Fruit fly (Drosophila melanogaster) whole organism, embryonic: ENCODE measurements around the gene Tmtc4.

Source experiments
- ATbp ChIP-seq: fragments of 200-800 bp; sonication (Bioruptor generic); optimal IDR thresholded peaks from 2 replicates; lab custom pipeline; 2017; ENCODE audit warnings: missing biosample characterization, mild to moderate bottlenecking, missing genetic modification characterization, missing genetic modification reagents
- Blimp-1 ChIP-seq: fragments of 200-800 bp; sonication (Bioruptor generic); optimal IDR thresholded peaks from 3 replicates; lab custom pipeline; 2018; ENCODE audit warnings: missing biosample characterization, missing genetic modification characterization, mild to moderate bottlenecking, moderate library complexity, missing genetic modification reagents
- CG10267 ChIP-seq: fragments of 200-800 bp; sonication (Bioruptor generic); optimal IDR thresholded peaks from 2 replicates; lab custom pipeline; 2018; ENCODE audit warnings: missing biosample characterization, mild to moderate bottlenecking, missing genetic modification characterization, moderate library complexity
- CG12071 ChIP-seq: fragments of 200-800 bp; sonication (Bioruptor generic); optimal IDR thresholded peaks from 3 replicates; lab custom pipeline; 2018; ENCODE audit warnings: missing biosample characterization, mild to moderate bottlenecking, missing genetic modification characterization
- CG12659 ChIP-seq: fragments of 200-800 bp; sonication (Bioruptor generic); optimal IDR thresholded peaks from 3 replicates; lab custom pipeline; 2017; ENCODE audit warnings: mild to moderate bottlenecking, missing biosample characterization, missing genetic modification reagents, missing genetic modification characterization
- CG13296 ChIP-seq: fragments of 200-800 bp; sonication (Bioruptor generic); optimal IDR thresholded peaks from 3 replicates; lab custom pipeline; 2018; ENCODE audit warnings: missing biosample characterization, mild to moderate bottlenecking, missing genetic modification characterization
- CG15011 ChIP-seq: fragments of 200-800 bp; sonication (Bioruptor generic); optimal IDR thresholded peaks from 3 replicates; lab custom pipeline; 2018; ENCODE audit warnings: missing biosample characterization, mild to moderate bottlenecking, missing genetic modification characterization
- CG15514 ChIP-seq: fragments of 200-800 bp; sonication (Bioruptor generic); optimal IDR thresholded peaks from 3 replicates; lab custom pipeline; 2017; ENCODE audit warnings: missing biosample characterization, missing genetic modification characterization, mild to moderate bottlenecking, moderate library complexity, missing genetic modification reagents
- CG1602 ChIP-seq: fragments of 200-800 bp; sonication (Bioruptor generic); optimal IDR thresholded peaks from 3 replicates; lab custom pipeline; 2016; ENCODE audit warnings: missing biosample characterization, missing genetic modification characterization
- CG18599 ChIP-seq: fragments of 200-800 bp; sonication (Bioruptor generic); optimal IDR thresholded peaks from 3 replicates; lab custom pipeline; 2017; ENCODE audit warnings: missing biosample characterization, missing genetic modification characterization, mild to moderate bottlenecking, moderate library complexity, missing genetic modification reagents
- CG2199 ChIP-seq: fragments of 200-800 bp; sonication (Bioruptor generic); IDR thresholded peaks from 3 replicates; pipeline ENCODE4 v1.3.6; 2022; ENCODE audit warnings: missing biosample characterization, missing genetic modification characterization
- CG2678 ChIP-seq: fragments of 200-800 bp; sonication (Bioruptor generic); optimal IDR thresholded peaks from 3 replicates; lab custom pipeline; 2019; ENCODE audit warnings: missing biosample characterization, mild to moderate bottlenecking, missing genetic modification characterization, moderate library complexity
- CG3281 ChIP-seq: fragments of 200-800 bp; sonication (Bioruptor generic); optimal IDR thresholded peaks from 3 replicates; lab custom pipeline; 2017; ENCODE audit warnings: missing biosample characterization, mild to moderate bottlenecking, missing genetic modification characterization
- CG6175 ChIP-seq: fragments of 200-800 bp; sonication (Bioruptor generic); IDR thresholded peaks from 3 replicates; pipeline ENCODE4 v1.3.6; 2022; ENCODE audit warnings: missing biosample characterization, missing genetic modification characterization
- CG6689 ChIP-seq: fragments of 200-800 bp; sonication (Bioruptor generic); IDR thresholded peaks from 2 replicates; pipeline ENCODE4 v1.3.6; 2022; ENCODE audit warnings: missing biosample characterization, missing genetic modification characterization
- CG6791 ChIP-seq: fragments of 200-800 bp; sonication (Bioruptor generic); IDR thresholded peaks from 3 replicates; pipeline ENCODE4 v1.3.6; 2022; ENCODE audit warnings: missing biosample characterization, missing genetic modification characterization; ENCODE audit not compliant: partially characterized antibody
- CG6813 ChIP-seq: fragments of 200-800 bp; sonication (Bioruptor generic); optimal IDR thresholded peaks from 2 replicates; lab custom pipeline; 2017; ENCODE audit warnings: missing biosample characterization, missing genetic modification characterization, mild to moderate bottlenecking, moderate library complexity, missing genetic modification reagents
- CG7556 ChIP-seq: fragments of 200-800 bp; sonication (Bioruptor generic); optimal IDR thresholded peaks from 2 replicates; lab custom pipeline; 2017; ENCODE audit warnings: missing biosample characterization, mild to moderate bottlenecking, missing genetic modification characterization
- CG9727 ChIP-seq: fragments of 200-800 bp; sonication (Bioruptor generic); optimal IDR thresholded peaks from 3 replicates; lab custom pipeline; 2017; ENCODE audit warnings: missing biosample characterization, mild to moderate bottlenecking, missing genetic modification characterization
- CoRest ChIP-seq: fragments of 200-800 bp; sonication (Bioruptor generic); optimal IDR thresholded peaks from 3 replicates; lab custom pipeline; 2018; ENCODE audit warnings: missing biosample characterization, mild to moderate bottlenecking, missing genetic modification characterization, moderate library complexity
- Dip3 ChIP-seq: fragments of 200-800 bp; sonication (Bioruptor generic); optimal IDR thresholded peaks from 3 replicates; lab custom pipeline; 2016; ENCODE audit warnings: missing biosample characterization, missing genetic modification characterization
- E2f1 ChIP-seq: fragments of 200-800 bp; sonication (Bioruptor generic); IDR thresholded peaks from 2 replicates; pipeline ENCODE4 v1.3.6; 2022; ENCODE audit warnings: missing biosample characterization, missing genetic modification characterization
- Fer1 ChIP-seq: fragments of 200-800 bp; sonication (Bioruptor generic); optimal IDR thresholded peaks from 2 replicates; lab custom pipeline; 2017; ENCODE audit warnings: missing biosample characterization, mild to moderate bottlenecking, missing genetic modification characterization
- Hand ChIP-seq: fragments of 200-800 bp; sonication (Bioruptor generic); optimal IDR thresholded peaks from 2 replicates; lab custom pipeline; 2017; ENCODE audit warnings: mild to moderate bottlenecking, missing biosample characterization, missing genetic modification reagents, missing genetic modification characterization
- Hmr ChIP-seq: fragments of 200-800 bp; sonication (Bioruptor generic); optimal IDR thresholded peaks from 3 replicates; lab custom pipeline; 2017; ENCODE audit warnings: mild to moderate bottlenecking, missing biosample characterization, missing genetic modification reagents, missing genetic modification characterization
- Mad ChIP-seq: fragments of 200-800 bp; sonication (Bioruptor generic); optimal IDR thresholded peaks from 2 replicates; lab custom pipeline; 2016; ENCODE audit warnings: missing biosample characterization, missing genetic modification characterization
- Med ChIP-seq: fragments of 200-800 bp; sonication (Bioruptor generic); peaks from one replicate; lab custom pipeline; 2016; ENCODE audit warnings: missing biosample characterization, missing genetic modification characterization, mild to moderate bottlenecking, inconsistent platforms, moderate library complexity
- Meics ChIP-seq: fragments of 200-800 bp; sonication (Bioruptor generic); optimal IDR thresholded peaks from 2 replicates; lab custom pipeline; 2017; ENCODE audit warnings: missing biosample characterization, mild to moderate bottlenecking, missing genetic modification characterization
- NFAT ChIP-seq: fragments of 200-800 bp; sonication (Bioruptor generic); IDR thresholded peaks from 2 replicates; pipeline ENCODE4 v1.3.6; 2022; ENCODE audit warnings: missing biosample characterization, missing genetic modification characterization
- Pdp1 ChIP-seq, 2 experiments: fragments of 200-800 bp; sonication (Bioruptor generic); optimal IDR thresholded peaks; 3 replicates each; lab custom pipeline; 2016; ENCODE audit warnings: missing biosample characterization in 2 of 2, missing genetic modification characterization in 2 of 2, mild to moderate bottlenecking in 1 of 2, moderate library complexity in 1 of 2
- aop ChIP-seq: fragments of 200-800 bp; sonication (Bioruptor generic); IDR thresholded peaks from 2 replicates; pipeline ENCODE4 v1.3.6; 2022; ENCODE audit warnings: missing biosample characterization, missing genetic modification characterization
- az2 ChIP-seq: fragments of 200-800 bp; sonication (Bioruptor generic); optimal IDR thresholded peaks from 3 replicates; lab custom pipeline; 2016; ENCODE audit warnings: missing biosample characterization, missing genetic modification characterization
- esg ChIP-seq: fragments of 200-800 bp; sonication (Bioruptor generic); conservative IDR thresholded peaks from 2 replicates; pipeline ENCODE4 v1.3.6; 2022; ENCODE audit warnings: missing biosample characterization, missing genetic modification characterization
- fd96Cb ChIP-seq: fragments of 200-800 bp; sonication (Bioruptor generic); optimal IDR thresholded peaks from 2 replicates; lab custom pipeline; 2018; ENCODE audit warnings: missing biosample characterization, mild to moderate bottlenecking, missing genetic modification characterization, moderate library complexity
- gce ChIP-seq: fragments of 200-800 bp; sonication (Bioruptor generic); IDR thresholded peaks from 3 replicates; pipeline ENCODE4 v1.3.6; 2022; ENCODE audit warnings: missing biosample characterization, missing genetic modification characterization
- gem ChIP-seq: fragments of 200-800 bp; sonication (Bioruptor generic); optimal IDR thresholded peaks from 2 replicates; lab custom pipeline; 2019; ENCODE audit warnings: missing biosample characterization, mild to moderate bottlenecking, missing genetic modification characterization, moderate library complexity
- gro ChIP-seq: fragments of 200-800 bp; sonication (Bioruptor generic); optimal IDR thresholded peaks from 2 replicates; lab custom pipeline; 2016; ENCODE audit warnings: missing biosample characterization, missing genetic modification characterization
- h ChIP-seq: fragments of >200 bp; optimal IDR thresholded peaks from 2 replicates; lab custom pipeline; 2017
- ind ChIP-seq: fragments of 200-800 bp; sonication (Bioruptor generic); optimal IDR thresholded peaks from 3 replicates; lab custom pipeline; 2016; ENCODE audit warnings: missing biosample characterization, missing genetic modification characterization
- kah ChIP-seq: fragments of 200-800 bp; sonication (Bioruptor generic); optimal IDR thresholded peaks from 2 replicates; lab custom pipeline; 2018; ENCODE audit warnings: missing biosample characterization, mild to moderate bottlenecking, missing genetic modification characterization
- lab ChIP-seq: fragments of 200-800 bp; sonication (Bioruptor generic); optimal IDR thresholded peaks from 3 replicates; lab custom pipeline; 2017; ENCODE audit warnings: missing biosample characterization, missing genetic modification characterization, mild to moderate bottlenecking, moderate library complexity, missing genetic modification reagents
- prd ChIP-seq, 3 experiments: fragments of >200 bp in 2 of 3; fragments of 200-800 bp in 1 of 3; sonication (Bioruptor generic) in 1 of 3; optimal IDR thresholded peaks in 2 of 3; IDR thresholded peaks in 1 of 3; 2 replicates in 2 of 3; 3 replicates in 1 of 3; pipeline versions ENCODE4 v1.3.6 to Lab custom; 2017 to 2022; ENCODE audit warnings: missing biosample characterization in 1 of 3, missing genetic modification characterization in 1 of 3
- sens ChIP-seq: fragments of 200-800 bp; sonication (Bioruptor generic); peaks from one replicate; lab custom pipeline; 2016; ENCODE audit warnings: missing biosample characterization, missing genetic modification characterization
- sisA ChIP-seq: fragments of 200-800 bp; sonication (Bioruptor generic); IDR thresholded peaks from 2 replicates; pipeline ENCODE4 v1.3.6; 2022; ENCODE audit warnings: missing biosample characterization, missing genetic modification characterization
- sob ChIP-seq: fragments of 200-800 bp; sonication (Bioruptor generic); IDR thresholded peaks from 2 replicates; pipeline ENCODE4 v1.3.6; 2022; ENCODE audit warnings: missing biosample characterization, missing genetic modification characterization
- stc ChIP-seq: fragments of 200-800 bp; sonication (Bioruptor generic); IDR thresholded peaks from 2 replicates; pipeline ENCODE4 v1.3.6; 2022; ENCODE audit warnings: missing biosample characterization, missing genetic modification characterization
- tgo ChIP-seq: fragments of 200-800 bp; sonication (Bioruptor generic); IDR thresholded peaks from 3 replicates; pipeline ENCODE4 v1.3.6; 2022; ENCODE audit warnings: missing biosample characterization, missing genetic modification characterization
- tin ChIP-seq: fragments of 200-800 bp; sonication (Bioruptor generic); optimal IDR thresholded peaks from 3 replicates; lab custom pipeline; 2016; ENCODE audit warnings: missing biosample characterization, missing genetic modification characterization
- vfl ChIP-seq: fragments of 200-800 bp; sonication (Bioruptor generic); optimal IDR thresholded peaks from 2 replicates; lab custom pipeline; 2016; ENCODE audit warnings: missing biosample characterization, missing genetic modification characterization

Gene Tmtc4

DNA sequence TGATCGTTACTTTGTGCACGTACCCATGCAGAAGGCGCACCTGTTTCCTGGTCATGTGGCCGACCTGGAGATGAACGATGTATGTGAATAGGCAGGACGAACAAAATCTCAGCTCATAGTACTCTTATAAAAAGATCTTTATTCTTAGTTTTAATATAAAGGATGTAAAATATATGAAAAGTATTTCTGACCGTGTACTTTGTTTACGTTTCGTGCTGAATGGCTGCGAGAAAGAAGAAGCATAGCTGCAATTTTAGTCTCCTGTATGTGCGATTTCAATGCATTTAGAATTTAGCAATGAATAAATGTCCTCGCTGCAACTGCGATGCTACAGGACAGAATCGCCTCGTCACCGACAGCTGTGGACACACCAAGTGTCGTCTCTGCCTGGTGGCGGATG lies 3.2 kb upstream of the Tmtc4 start, which contains the start of the genes CG42726 and CG42727 (continued):
- 0 out of 3 replicates have a peak, but pooled peaks have one; percentile 27 for TF ChIP-seq gce (GFP tag; lab: Robert Waterston, UW)
- peak; percentile 11 for TF ChIP-seq Meics
- no peak for TF ChIP-seq Hand (GFP tag; lab: Kevin White, UChicago)
- TF ChIP-seq CoRest (tag; lab: Kevin White, UChicago), result peak; percentile 22
- TF ChIP-seq tin (GFP tag; lab: Kevin White, UChicago), result peak; percentile 51
- 0 out of 3 replicates have a peak, but pooled peaks have one; percentile 18 for TF ChIP-seq CG6175 (GFP tag; lab: Robert Waterston, UW)
- TF ChIP-seq gem, result peak; percentile 54
- TF ChIP-seq vfl (GFP tag; lab: Kevin White, UChicago), result peak; percentile 16
- TF ChIP-seq CG7556 (GFP tag; lab: Kevin White, UChicago), result peak; percentile 2
- TF ChIP-seq E2f1 (GFP tag; lab: Robert Waterston, UW), result 0 out of 2 replicates have a peak, but pooled peaks have one; percentile 13
- TF ChIP-seq Mad (GFP tag; lab: Kevin White, UChicago), result peak; percentile 31
- TF ChIP-seq Dip3 (GFP tag; lab: Kevin White, UChicago), result no peak
- peak in 1 of 2 experiments; percentile 31 for TF ChIP-seq Pdp1 (GFP tag; optimal IDR thresholded peaks at IDR 0.05; lab: Kevin White, UChicago)
- peak; percentile 39 for TF ChIP-seq CG3281
- TF ChIP-seq fd96Cb (tag; lab: Kevin White, UChicago), result peak; percentile 9
- 0 out of 2 replicates have a peak, but pooled peaks have one; percentile 42 for TF ChIP-seq sob (GFP tag; lab: Robert Waterston, UW)
- peak; percentile 5 for TF ChIP-seq CG18599
- peak; percentile 14; the same call in 1 of the 3 replicates for TF ChIP-seq tgo (GFP tag; lab: Robert Waterston, UW)
- TF ChIP-seq aop (GFP tag; lab: Robert Waterston, UW), result no peak
- TF ChIP-seq stc (GFP tag; lab: Robert Waterston, UW), result 0 out of 2 replicates have a peak, but pooled peaks have one; percentile 31
- no peak for TF ChIP-seq CG10267 (tag; lab: Kevin White, UChicago)
- TF ChIP-seq h, result no peak
- peak; percentile 2 for TF ChIP-seq az2 (GFP tag; lab: Kevin White, UChicago)
- TF ChIP-seq gro, result peak; percentile 1
- TF ChIP-seq CG6791 (GFP tag; lab: Robert Waterston, UW), result no peak
- TF ChIP-seq ind (GFP tag; lab: Kevin White, UChicago), result peak; percentile 39
- peak; percentile 38; the same call in 1 of the 2 replicates for TF ChIP-seq CG6689 (GFP tag; lab: Robert Waterston, UW)
- no peak for TF ChIP-seq prd (optimal IDR thresholded peaks at IDR 0.05; lab: Kevin White, UChicago)
- peak; percentile 34; the same call in 1 of the 3 replicates for TF ChIP-seq prd (GFP tag; IDR thresholded peaks at IDR 0.05; lab: Robert Waterston, UW)
- 0 out of 2 replicates have a peak, but pooled peaks have one; percentile 19 for TF ChIP-seq esg (GFP tag; lab: Robert Waterston, UW)
- no peak for TF ChIP-seq NFAT
- TF ChIP-seq, all 482 proteins: peak for 131

- peak; percentile 67 for TF ChIP-seq Med (GFP tag; lab: Kevin White, UChicago)
- TF ChIP-seq CG15514, result peak; percentile 4
- TF ChIP-seq Meics, result peak; percentile 5
- no peak for TF ChIP-seq CG12659
- peak; percentile 24 for TF ChIP-seq CG2678 (tag; lab: Kevin White, UChicago)
- peak; percentile 14 for TF ChIP-seq Blimp-1 (GFP tag; lab: Kevin White, UChicago)
- TF ChIP-seq sens, result peak; percentile 61
- no peak for TF ChIP-seq kah (GFP tag; lab: Kevin White, UChicago)
- TF ChIP-seq sisA (GFP tag; lab: Robert Waterston, UW), result no peak
- TF ChIP-seq CG18599, result peak; percentile 20
- 0 out of 3 replicates have a peak, but pooled peaks have one; percentile 35 for TF ChIP-seq CG2199 (GFP tag; lab: Robert Waterston, UW)
- TF ChIP-seq Fer1 (GFP tag; lab: Kevin White, UChicago), result peak; percentile 34
- TF ChIP-seq lab (GFP tag; lab: Kevin White, UChicago), result peak; percentile 48
- TF ChIP-seq CG6813 (GFP tag; lab: Kevin White, UChicago), result peak; percentile 44
- peak; percentile 27 for TF ChIP-seq CG12071 (GFP tag; lab: Kevin White, UChicago)
- peak; percentile 3 for TF ChIP-seq CG9727
- peak; percentile 44 for TF ChIP-seq ATbp (GFP tag; lab: Kevin White, UChicago)
- TF ChIP-seq CG13296 (GFP tag; lab: Kevin White, UChicago), result peak; percentile 38
- peak; percentile 25 for TF ChIP-seq Hmr (GFP tag; lab: Kevin White, UChicago)
- TF ChIP-seq CG3281, result peak; percentile 24
- no peak for TF ChIP-seq CG1602 (GFP tag; lab: Kevin White, UChicago)
- peak; percentile 0 for TF ChIP-seq CG15011 (GFP tag; lab: Kevin White, UChicago)
Observed at dm6 chr3R:15354019-15354418, 3.0 kb downstream of the Tmtc4 start.
